Worm (Caenorhabditis elegans) whole organism, L4 larva: ENCODE results near the gene vps-41.

Source experiments
- F37D6.2 ChIP-seq: sonication (generic microtip); optimal IDR thresholded peaks from 2 replicates; lab custom pipeline; 2016; ENCODE audit warnings: mild to moderate bottlenecking, missing genetic modification characterization, missing compliant biosample characterization
- F44E2.7 ChIP-seq: fragments of 200-800 bp; sonication (Bioruptor generic); IDR thresholded peaks from 2 replicates; pipeline ENCODE4 v2.1.2; 2022; ENCODE audit warnings: missing genetic modification characterization, missing compliant biosample characterization
- R02D3.7 ChIP-seq: fragments of 150-350 bp; sonication (generic microtip); optimal IDR thresholded peaks from 3 replicates; lab custom pipeline; 2014; ENCODE audit warnings: missing biosample characterization, missing genetic modification characterization
- Y48G9A.11 ChIP-seq: fragments of 200-800 bp; sonication (Bioruptor generic); IDR thresholded peaks from 2 replicates; pipeline ENCODE4 v1.3.6; 2022; ENCODE audit warnings: missing genetic modification reagents, missing genetic modification characterization, missing compliant biosample characterization
- Y75B8A.6 ChIP-seq: fragments of 200-800 bp; sonication (Bioruptor generic); IDR thresholded peaks from 2 replicates; pipeline ENCODE4 v1.3.6; 2022; ENCODE audit warnings: missing genetic modification reagents, missing genetic modification characterization, missing compliant biosample characterization
- aly-2 ChIP-seq: sonication (generic microtip); optimal IDR thresholded peaks from 2 replicates; lab custom pipeline; 2018; ENCODE audit warnings: missing biosample characterization, missing genetic modification characterization
- attf-4 ChIP-seq: sonication (generic microtip); optimal IDR thresholded peaks from 3 replicates; lab custom pipeline; 2017; ENCODE audit warnings: missing biosample characterization, missing genetic modification characterization
- ceh-28 ChIP-seq: fragments of 150-350 bp; optimal IDR thresholded peaks from 2 replicates; lab custom pipeline; 2014; ENCODE audit warnings: missing biosample characterization, missing genetic modification reagents, missing genetic modification characterization
- ceh-32 ChIP-seq: sonication (generic microtip); optimal IDR thresholded peaks from 2 replicates; lab custom pipeline; 2016; ENCODE audit warnings: mild to moderate bottlenecking, missing genetic modification characterization, missing compliant biosample characterization; ENCODE audit not compliant: poor library complexity
- cey-2 ChIP-seq: sonication (generic microtip); optimal IDR thresholded peaks from 3 replicates; lab custom pipeline; 2017; ENCODE audit warnings: missing genetic modification characterization, mild to moderate bottlenecking, missing compliant biosample characterization, antibody characterized with exemption, borderline replicate concordance; ENCODE audit not compliant: insufficient read depth
- daf-8 ChIP-seq: fragments of 200-800 bp; sonication (Bioruptor generic); IDR thresholded peaks from 2 replicates; pipeline ENCODE4 v1.3.6; 2022; ENCODE audit warnings: missing genetic modification characterization, missing compliant biosample characterization
- dmd-6 ChIP-seq: fragments of 200-800 bp; sonication (Bioruptor generic); IDR thresholded peaks from 2 replicates; pipeline ENCODE4 v1.3.6; 2022; ENCODE audit warnings: missing genetic modification reagents, missing genetic modification characterization, missing compliant biosample characterization
- dmd-9 ChIP-seq: fragments of 200-800 bp; sonication (Bioruptor generic); IDR thresholded peaks from 2 replicates; pipeline ENCODE4 v1.3.6; 2022; ENCODE audit warnings: missing genetic modification reagents, missing genetic modification characterization, missing compliant biosample characterization
- duxl-1 ChIP-seq: sonication (generic microtip); optimal IDR thresholded peaks from 2 replicates; lab custom pipeline; 2016; ENCODE audit warnings: mild to moderate bottlenecking, missing genetic modification characterization, moderate library complexity, missing compliant biosample characterization; ENCODE audit not compliant: poor library complexity
- dve-1 ChIP-seq: sonication (generic microtip); optimal IDR thresholded peaks from 2 replicates; lab custom pipeline; 2017; ENCODE audit warnings: antibody characterized with exemption, mild to moderate bottlenecking, missing genetic modification characterization, missing compliant biosample characterization; ENCODE audit not compliant: insufficient read depth
- fkh-10 ChIP-seq: fragments of 150-350 bp; optimal IDR thresholded peaks from 2 replicates; lab custom pipeline; 2014; ENCODE audit warnings: missing biosample characterization, missing genetic modification reagents, missing genetic modification characterization
- hif-1 ChIP-seq, 2 experiments: sonication (generic microtip); optimal IDR thresholded peaks; 2 replicates each; lab custom pipeline; 2016 to 2017; ENCODE audit warnings: missing compliant biosample characterization in 2 of 2, missing genetic modification characterization in 2 of 2, missing genetic modification reagents in 2 of 2, missing genotype in 2 of 2, mild to moderate bottlenecking in 1 of 2
- hlh-11 ChIP-seq: fragments of 200-800 bp; sonication (Bioruptor generic); optimal IDR thresholded peaks from 2 replicates; lab custom pipeline; 2018; ENCODE audit warnings: mild to moderate bottlenecking, missing genetic modification characterization, missing compliant biosample characterization
- hlh-30 ChIP-seq: sonication (generic microtip); optimal IDR thresholded peaks from 2 replicates; lab custom pipeline; 2017; ENCODE audit warnings: antibody characterized with exemption, mild to moderate bottlenecking, missing genetic modification characterization, missing compliant biosample characterization; ENCODE audit not compliant: insufficient read depth
- hmg-1.1 ChIP-seq: fragments of 200-800 bp; sonication (Bioruptor generic); IDR thresholded peaks from 2 replicates; pipeline ENCODE4 v1.3.6; 2022; ENCODE audit warnings: missing genetic modification reagents, missing genetic modification characterization, missing compliant biosample characterization
- jun-1 ChIP-seq: fragments of 150-350 bp; optimal IDR thresholded peaks from 2 replicates; lab custom pipeline; 2014; ENCODE audit warnings: missing biosample characterization, missing genetic modification reagents, missing genetic modification characterization
- lin-1 ChIP-seq: fragments of 200-800 bp; sonication (Bioruptor generic); IDR thresholded peaks from 2 replicates; pipeline ENCODE4 v1.3.6; 2022; ENCODE audit warnings: missing genetic modification reagents, missing genetic modification characterization, missing compliant biosample characterization
- lin-15B ChIP-seq: fragments of 150-350 bp; sonication (generic microtip); optimal IDR thresholded peaks from 3 replicates; lab custom pipeline; 2014; ENCODE audit warnings: missing biosample characterization, missing genetic modification characterization
- mep-1 ChIP-seq: fragments of 150-350 bp; sonication (generic microtip); optimal IDR thresholded peaks from 3 replicates; lab custom pipeline; 2014; ENCODE audit warnings: missing biosample characterization, missing genetic modification characterization
- mes-2 ChIP-seq: sonication (generic microtip); optimal IDR thresholded peaks from 2 replicates; lab custom pipeline; 2016; ENCODE audit warnings: missing genotype, mild to moderate bottlenecking, missing genetic modification characterization, missing compliant biosample characterization; ENCODE audit not compliant: poor library complexity, severe bottlenecking
- mxl-2 ChIP-seq: fragments of 200-800 bp; sonication (Bioruptor generic); conservative IDR thresholded peaks from 2 replicates; pipeline ENCODE4 v1.3.6; 2022; ENCODE audit warnings: missing genetic modification reagents, missing genetic modification characterization, missing compliant biosample characterization
- nhr-10 ChIP-seq: fragments of 150-350 bp; optimal IDR thresholded peaks from 2 replicates; lab custom pipeline; 2014; ENCODE audit warnings: missing biosample characterization, missing genetic modification characterization
- nhr-102 ChIP-seq: sonication (generic microtip); optimal IDR thresholded peaks from 2 replicates; lab custom pipeline; 2016; ENCODE audit warnings: mild to moderate bottlenecking, missing genetic modification characterization, moderate library complexity, missing compliant biosample characterization
- nhr-11 ChIP-seq: fragments of 150-350 bp; optimal IDR thresholded peaks from 2 replicates; lab custom pipeline; 2014; ENCODE audit warnings: missing biosample characterization, missing genetic modification characterization
- nhr-42 ChIP-seq: fragments of 200-800 bp; sonication (Bioruptor generic); IDR thresholded peaks from 2 replicates; pipeline ENCODE4 v1.3.6; 2022; ENCODE audit warnings: missing genetic modification characterization, missing compliant biosample characterization
- nhr-48 ChIP-seq: sonication (generic microtip); optimal IDR thresholded peaks from 2 replicates; lab custom pipeline; 2016; ENCODE audit warnings: mild to moderate bottlenecking, missing genetic modification characterization, missing compliant biosample characterization
- php-3 ChIP-seq: fragments of 200-800 bp; sonication (Bioruptor generic); IDR thresholded peaks from 2 replicates; pipeline ENCODE4 v1.3.6; 2022; ENCODE audit warnings: missing genetic modification reagents, missing genetic modification characterization, missing compliant biosample characterization
- pqm-1 ChIP-seq: sonication (generic microtip); optimal IDR thresholded peaks from 2 replicates; lab custom pipeline; 2017; ENCODE audit warnings: missing biosample characterization, missing genetic modification characterization
- saeg-2 ChIP-seq: fragments of 200-800 bp; sonication (Bioruptor generic); IDR thresholded peaks from 2 replicates; pipeline ENCODE4 v1.3.6; 2022; ENCODE audit warnings: missing genetic modification reagents, missing genetic modification characterization, missing compliant biosample characterization
- snpc-4 ChIP-seq: fragments of 150-350 bp; optimal IDR thresholded peaks from 2 replicates; lab custom pipeline; 2014; ENCODE audit warnings: missing biosample characterization, missing genetic modification characterization
- spr-1 ChIP-seq: sonication (generic microtip); optimal IDR thresholded peaks from 2 replicates; lab custom pipeline; 2016; ENCODE audit warnings: mild to moderate bottlenecking, missing genetic modification characterization, missing compliant biosample characterization
- spr-3 ChIP-seq: fragments of 200-800 bp; sonication (Bioruptor generic); optimal IDR thresholded peaks from 2 replicates; lab custom pipeline; 2018; ENCODE audit warnings: mild to moderate bottlenecking, missing genetic modification characterization, missing compliant biosample characterization
- unc-130 ChIP-seq: sonication (generic microtip); optimal IDR thresholded peaks from 2 replicates; lab custom pipeline; 2016; ENCODE audit warnings: missing genetic modification reagents, missing genetic modification characterization, missing compliant biosample characterization
- unc-62 ChIP-seq, 3 experiments: fragments of 150-350 bp in 1 of 3; sonication (generic microtip); optimal IDR thresholded peaks in 2 of 3; peaks in 1 of 3; 1 replicate in 1 of 3; 2 replicates in 2 of 3; lab custom pipeline; 2014 to 2017; ENCODE audit warnings: missing biosample characterization in 3 of 3, missing genetic modification characterization in 3 of 3, missing genetic modification reagents in 3 of 3, missing genotype in 1 of 3
- zip-11 ChIP-seq: fragments of 200-800 bp; sonication (Bioruptor generic); IDR thresholded peaks from 2 replicates; pipeline ENCODE4 v1.3.6; 2022; ENCODE audit warnings: missing genetic modification characterization, missing compliant biosample characterization
- zip-2 ChIP-seq: fragments of 150-350 bp; optimal IDR thresholded peaks from 2 replicates; lab custom pipeline; 2014; ENCODE audit warnings: missing biosample characterization, missing genetic modification characterization
- ztf-7 ChIP-seq: fragments of 150-350 bp; optimal IDR thresholded peaks from 2 replicates; lab custom pipeline; 2014; ENCODE audit warnings: missing biosample characterization, missing genetic modification characterization

vps-41 gene

DNA sequence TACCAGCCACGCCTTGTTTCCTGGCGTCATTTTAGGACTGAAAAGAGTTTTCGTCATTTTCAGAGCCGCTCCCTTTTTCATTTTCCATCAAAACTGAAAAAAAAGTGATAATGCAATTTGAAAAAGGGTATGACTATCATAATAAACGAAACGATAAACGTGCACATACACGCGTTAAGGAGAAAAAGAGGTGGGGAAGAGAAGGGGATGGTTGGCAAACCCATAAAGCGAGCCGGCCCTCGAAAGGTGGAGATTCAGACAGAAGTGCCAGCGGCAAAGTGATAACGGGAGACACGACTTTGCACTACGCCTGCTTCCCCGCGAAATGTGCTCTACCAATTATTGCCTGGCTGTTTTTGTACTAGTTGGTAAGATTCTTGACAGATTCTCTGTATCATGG is 30.8 kb upstream of the vps-41 start, which contains the start of gene nspg-14 (continued):
- TF ChIP-seq ceh-32 = no peak
- TF ChIP-seq F37D6.2 = no peak
- TF ChIP-seq Y48G9A.11 (GFP tag; lab: Robert Waterston, UW) = no peak
- no peak for TF ChIP-seq dmd-9 (GFP tag; lab: Robert Waterston, UW)
- TF ChIP-seq hmg-1.1 = no peak
- TF ChIP-seq zip-2 (tag; lab: Kevin White, UChicago) = no peak
- TF ChIP-seq mes-2 (tag; lab: Kevin White, UChicago) = peak; percentile 41
- TF ChIP-seq nhr-48 (tag; lab: Kevin White, UChicago) = no peak
- peak; percentile 2 for TF ChIP-seq hlh-30 (tag; lab: Kevin White, UChicago)
- TF ChIP-seq nhr-42 (GFP tag; lab: Robert Waterston, UW) = no peak
- no peak for TF ChIP-seq cey-2
- no peak for TF ChIP-seq daf-8 (GFP tag; lab: Robert Waterston, UW)
- no peak for TF ChIP-seq R02D3.7 (tag; lab: Kevin White, UChicago)
- TF ChIP-seq dve-1 (tag; lab: Kevin White, UChicago) = peak; percentile 33
- peak; percentile 69; the same call in 1 of the 2 replicates for TF ChIP-seq lin-1 (GFP tag; lab: Robert Waterston, UW)
- peak; percentile 31 for TF ChIP-seq spr-1 (tag; lab: Kevin White, UChicago)
- TF ChIP-seq duxl-1 (tag; lab: Kevin White, UChicago) = no peak
- no peak for TF ChIP-seq F44E2.7 (GFP tag; lab: Robert Waterston, UW)
- TF ChIP-seq attf-4 (tag; lab: Kevin White, UChicago) = no peak
- TF ChIP-seq nhr-102 = no peak
- TF ChIP-seq spr-3 (GFP tag; lab: Kevin White, UChicago) = no peak
- TF ChIP-seq nhr-10 = no peak

DNA sequence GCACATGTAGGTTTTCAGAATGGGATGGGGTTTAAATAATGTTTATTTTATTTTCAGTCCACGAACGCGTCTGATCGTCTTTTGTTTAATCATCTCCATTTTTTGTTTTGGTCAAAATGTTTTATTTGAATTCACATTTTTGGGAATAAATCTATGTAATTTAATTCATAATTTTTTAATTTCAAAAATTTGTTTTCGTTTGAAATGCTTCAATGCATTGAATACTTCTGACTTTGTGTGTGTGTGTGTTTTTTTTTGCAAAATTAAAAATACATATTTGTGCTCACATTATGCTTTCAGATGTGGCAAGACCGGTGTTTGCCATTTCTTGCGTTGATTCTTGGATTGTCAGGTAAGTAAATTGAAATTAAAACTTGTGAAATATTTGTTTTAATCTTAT is 28.7 kb upstream of the vps-41 start, which contains the start of gene nspg-13:
TSS of gene nspg-13 (plus strand) at position 301 of the 400 bp plus-strand sequence.
- TF ChIP-seq cey-2 = no peak
- TF ChIP-seq hif-1 (tag; optimal IDR thresholded peaks at IDR 0.05; lab: Kevin White, UChicago) = no peak
- no peak for TF ChIP-seq jun-1
- no peak for TF ChIP-seq daf-8 (GFP tag; lab: Robert Waterston, UW)
- no peak for TF ChIP-seq fkh-10 (GFP tag; lab: Kevin White, UChicago)
- no peak for TF ChIP-seq ceh-28 (tag; lab: Kevin White, UChicago)
- TF ChIP-seq dmd-9 (GFP tag; lab: Robert Waterston, UW) = no peak
- no peak for TF ChIP-seq nhr-11 (tag; lab: Kevin White, UChicago)
- no peak for TF ChIP-seq mxl-2
- TF ChIP-seq pqm-1 = no peak
- no peak for TF ChIP-seq unc-62 (GFP tag; optimal IDR thresholded peaks at IDR 0.05 in 1 of 2; lab: Kevin White, UChicago)
- TF ChIP-seq unc-62 (tag; optimal IDR thresholded peaks at IDR 0.05; lab: Kevin White, UChicago) = no peak
- no peak for TF ChIP-seq aly-2 (tag; lab: Kevin White, UChicago)
- no peak for TF ChIP-seq Y75B8A.6 (GFP tag; lab: Robert Waterston, UW)
- no peak for TF ChIP-seq zip-11

DNA sequence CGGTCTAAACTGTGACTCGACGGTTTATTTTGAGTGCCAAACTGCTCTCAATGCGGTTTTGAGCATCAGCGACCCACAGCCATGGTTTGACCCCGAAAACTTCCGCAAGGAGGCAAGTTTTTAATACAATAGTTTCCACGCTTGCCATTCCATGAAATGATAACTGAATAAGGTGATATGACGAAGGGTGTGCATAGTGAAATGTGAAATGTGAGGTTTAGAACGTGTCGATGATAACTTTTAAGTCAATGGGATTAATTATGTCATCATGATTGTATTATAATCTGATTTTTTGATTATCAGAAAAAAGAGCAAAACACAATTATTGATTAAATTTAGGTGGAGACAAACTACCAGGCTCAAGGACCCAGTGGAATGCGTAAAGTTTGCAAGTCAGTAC is 28.3 kb upstream of the vps-41 start:
- TF ChIP-seq hlh-11 (tag; lab: Kevin White, UChicago) (peak; percentile 16), dmd-6 (peak; percentile 33; the same call in 1 of the 2 replicates), spr-3 (GFP tag; lab: Kevin White, UChicago) (no peak), dve-1 (tag; lab: Kevin White, UChicago) (peak; percentile 5), zip-11 (no peak), mxl-2 (no peak), dmd-9 (GFP tag; lab: Robert Waterston, UW) (no peak)

DNA sequence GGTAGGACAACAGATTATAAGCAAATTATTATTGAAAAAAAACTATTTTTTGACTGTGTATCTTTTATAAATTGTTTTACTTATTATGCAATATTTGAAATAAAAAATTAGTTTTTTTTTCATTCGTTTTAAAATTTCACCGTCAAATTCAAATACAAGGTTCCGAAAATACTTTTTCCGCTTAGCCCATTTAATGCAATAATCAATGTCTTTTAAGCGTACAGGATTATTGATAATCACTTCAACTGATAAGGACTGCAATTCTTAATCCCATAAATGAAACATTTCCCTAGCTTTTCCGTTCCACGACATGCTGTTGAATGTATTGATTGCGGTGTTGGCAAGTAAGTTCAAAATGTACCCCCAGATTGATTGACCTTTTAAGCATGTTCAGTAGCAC is 26.6 kb upstream of the vps-41 start, which contains the start of gene nspg-12:
TSS of gene nspg-12 (plus strand) at position 301 of the 400 bp plus-strand sequence.
- no peak for TF ChIP-seq ztf-7 (tag; lab: Kevin White, UChicago)
- TF ChIP-seq Y75B8A.6 (GFP tag; lab: Robert Waterston, UW) = no peak
- no peak for TF ChIP-seq snpc-4 (tag; lab: Kevin White, UChicago)
- no peak for TF ChIP-seq php-3 (GFP tag; lab: Robert Waterston, UW)
- no peak for TF ChIP-seq mep-1 (tag; lab: Kevin White, UChicago)
- TF ChIP-seq unc-130 (GFP tag; lab: Kevin White, UChicago) = no peak
- no peak for TF ChIP-seq saeg-2
- no peak for TF ChIP-seq lin-15B (tag; lab: Kevin White, UChicago)
- no peak for TF ChIP-seq ceh-28 (tag; lab: Kevin White, UChicago)
- TF ChIP-seq, all 104 proteins: peak for 0
